Worm (Caenorhabditis elegans) whole organism, L3 larva: ENCODE results near the gene clc-5.

Source experiments
- R02D3.7 ChIP-seq: fragments of 150-350 bp; optimal IDR thresholded peaks from 2 replicates; lab custom pipeline; 2014; ENCODE audit warnings: missing biosample characterization, missing genetic modification characterization
- ZK546.5 ChIP-seq: sonication (generic microtip); optimal IDR thresholded peaks from 2 replicates; lab custom pipeline; 2017; ENCODE audit warnings: missing biosample characterization, missing genetic modification characterization
- aly-2 ChIP-seq: fragments of 150-350 bp; optimal IDR thresholded peaks from 2 replicates; lab custom pipeline; 2014; ENCODE audit warnings: missing biosample characterization, missing genetic modification characterization
- ceh-16 ChIP-seq: sonication (generic microtip); optimal IDR thresholded peaks from 2 replicates; lab custom pipeline; 2017; ENCODE audit warnings: missing biosample characterization, missing genetic modification characterization
- ceh-28 ChIP-seq: fragments of 150-350 bp; optimal IDR thresholded peaks from 2 replicates; lab custom pipeline; 2014; ENCODE audit warnings: missing biosample characterization, missing genetic modification reagents, missing genetic modification characterization
- ceh-82 ChIP-seq: fragments of 150-350 bp; optimal IDR thresholded peaks from 2 replicates; lab custom pipeline; 2014; ENCODE audit warnings: missing biosample characterization, missing genetic modification characterization
- daf-12 ChIP-seq: fragments of 150-350 bp; optimal IDR thresholded peaks from 2 replicates; lab custom pipeline; 2014; ENCODE audit warnings: missing biosample characterization, missing genetic modification reagents, missing genetic modification characterization
- elt-1 ChIP-seq: fragments of 150-350 bp; optimal IDR thresholded peaks from 2 replicates; lab custom pipeline; 2014; ENCODE audit warnings: missing biosample characterization, missing genetic modification characterization
- elt-2 ChIP-seq: sonication (generic microtip); optimal IDR thresholded peaks from 2 replicates; lab custom pipeline; 2016; ENCODE audit warnings: missing genetic modification reagents, mild to moderate bottlenecking, missing genetic modification characterization, missing compliant biosample characterization
- elt-3 ChIP-seq, 3 experiments: fragments of 150-350 bp in 1 of 3; sonication (generic microtip) in 2 of 3; optimal IDR thresholded peaks; 2 replicates in 2 of 3; 4 replicates in 1 of 3; lab custom pipeline; 2014 to 2017; ENCODE audit warnings: missing biosample characterization in 3 of 3, missing genetic modification characterization in 3 of 3
- eor-1 ChIP-seq, 2 experiments: fragments of 150-350 bp; optimal IDR thresholded peaks; 2 replicates each; lab custom pipeline; 2014 to 2018; ENCODE audit warnings: missing biosample characterization in 2 of 2, missing genetic modification characterization in 2 of 2
- fkh-10 ChIP-seq: sonication (generic microtip); optimal IDR thresholded peaks from 2 replicates; lab custom pipeline; 2017; ENCODE audit warnings: missing biosample characterization, missing genetic modification reagents, missing genetic modification characterization
- fkh-2 ChIP-seq: fragments of 150-350 bp; optimal IDR thresholded peaks from 2 replicates; lab custom pipeline; 2014; ENCODE audit warnings: missing biosample characterization, missing genetic modification reagents, missing genetic modification characterization
- fos-1 ChIP-seq: fragments of 150-350 bp; optimal IDR thresholded peaks from 2 replicates; lab custom pipeline; 2014; ENCODE audit warnings: missing biosample characterization, missing genetic modification characterization
- hmg-11 ChIP-seq: sonication (generic microtip); optimal IDR thresholded peaks from 2 replicates; lab custom pipeline; 2016; ENCODE audit warnings: missing genetic modification characterization, missing compliant biosample characterization
- lin-15B ChIP-seq: fragments of 150-350 bp; optimal IDR thresholded peaks from 2 replicates; lab custom pipeline; 2014; ENCODE audit warnings: missing biosample characterization, missing genetic modification characterization
- lin-39 ChIP-seq: fragments of 150-350 bp; optimal IDR thresholded peaks from 2 replicates; lab custom pipeline; 2018; ENCODE audit warnings: missing biosample characterization, missing genetic modification reagents, missing genetic modification characterization
- lsy-12 ChIP-seq: sonication (generic microtip); optimal IDR thresholded peaks from 2 replicates; lab custom pipeline; 2016; ENCODE audit warnings: mild to moderate bottlenecking, missing genetic modification characterization, missing compliant biosample characterization
- mdl-1 ChIP-seq: fragments of 150-350 bp; optimal IDR thresholded peaks from 2 replicates; lab custom pipeline; 2014; ENCODE audit warnings: missing biosample characterization, missing genetic modification characterization
- mml-1 ChIP-seq: fragments of 150-350 bp; sonication (generic microtip); optimal IDR thresholded peaks from 3 replicates; lab custom pipeline; 2014; ENCODE audit warnings: missing biosample characterization, missing genetic modification characterization
- nfya-1 ChIP-seq: sonication (generic microtip); optimal IDR thresholded peaks from 2 replicates; lab custom pipeline; 2017; ENCODE audit warnings: missing genetic modification characterization, mild to moderate bottlenecking, missing compliant biosample characterization, antibody characterized with exemption, moderate library complexity; ENCODE audit not compliant: insufficient read depth
- nhr-12 ChIP-seq: fragments of 150-350 bp; optimal IDR thresholded peaks from 2 replicates; lab custom pipeline; 2014; ENCODE audit warnings: missing biosample characterization, missing genetic modification characterization
- nhr-23 ChIP-seq: fragments of 150-350 bp; optimal IDR thresholded peaks from 2 replicates; lab custom pipeline; 2014; ENCODE audit warnings: missing biosample characterization, missing genetic modification reagents, missing genetic modification characterization
- nhr-28 ChIP-seq: fragments of 150-350 bp; optimal IDR thresholded peaks from 2 replicates; lab custom pipeline; 2014; ENCODE audit warnings: missing biosample characterization, missing genetic modification characterization
- nhr-43 ChIP-seq: sonication (generic microtip); optimal IDR thresholded peaks from 2 replicates; lab custom pipeline; 2016; ENCODE audit warnings: mild to moderate bottlenecking, missing genetic modification characterization, missing compliant biosample characterization; ENCODE audit not compliant: poor library complexity, severe bottlenecking
- nhr-76 ChIP-seq: fragments of 150-350 bp; sonication (generic microtip); optimal IDR thresholded peaks from 5 replicates; lab custom pipeline; 2014; ENCODE audit warnings: missing biosample characterization, missing genetic modification characterization
- nhr-77 ChIP-seq: fragments of 150-350 bp; optimal IDR thresholded peaks from 2 replicates; lab custom pipeline; 2014; ENCODE audit warnings: missing biosample characterization, missing genetic modification characterization
- pha-4 ChIP-seq: fragments of 150-350 bp; optimal IDR thresholded peaks from 2 replicates; lab custom pipeline; 2014; ENCODE audit warnings: missing biosample characterization, missing genetic modification reagents, missing genetic modification characterization
- sea-2 ChIP-seq: fragments of 150-350 bp; sonication (generic microtip); optimal IDR thresholded peaks from 4 replicates; lab custom pipeline; 2014; ENCODE audit warnings: missing biosample characterization, missing genetic modification reagents, missing genetic modification characterization
- tbx-2 ChIP-seq: sonication (generic microtip); optimal IDR thresholded peaks from 2 replicates; lab custom pipeline; 2016; ENCODE audit warnings: mild to moderate bottlenecking, missing genetic modification characterization, missing compliant biosample characterization
- unc-39 ChIP-seq: sonication (generic microtip); optimal IDR thresholded peaks from 4 replicates; lab custom pipeline; 2017; ENCODE audit warnings: missing biosample characterization, missing genetic modification characterization
- unc-62 ChIP-seq: fragments of 150-350 bp; sonication (generic microtip); optimal IDR thresholded peaks from 4 replicates; lab custom pipeline; 2014; ENCODE audit warnings: missing biosample characterization, missing genetic modification reagents, missing genetic modification characterization
- zag-1 ChIP-seq: fragments of 150-350 bp; optimal IDR thresholded peaks from 2 replicates; lab custom pipeline; 2014; ENCODE audit warnings: missing biosample characterization, missing genetic modification characterization
- ztf-11 ChIP-seq: fragments of 150-350 bp; optimal IDR thresholded peaks from 2 replicates; lab custom pipeline; 2014; ENCODE audit warnings: missing biosample characterization, missing genetic modification characterization
- ztf-4 ChIP-seq: fragments of 150-350 bp; optimal IDR thresholded peaks from 2 replicates; lab custom pipeline; 2014; ENCODE audit warnings: missing biosample characterization, missing genetic modification characterization

The clc-5 gene

ce11 chrX:7433269-7433668 lies at the start of gene clc-5:
TSS of gene clc-5 (plus strand) at chrX:7433569.
- TF ChIP-seq ceh-16: no peak
- no peak for TF ChIP-seq ztf-4
- no peak for TF ChIP-seq pha-4 (tag; lab: Kevin White, UChicago)
- TF ChIP-seq nfya-1 (tag; lab: Kevin White, UChicago): no peak
- TF ChIP-seq fkh-2: no peak
- TF ChIP-seq ZK546.5 (tag; lab: Kevin White, UChicago): no peak
- TF ChIP-seq zag-1: no peak
- no peak for TF ChIP-seq nhr-77 (tag; lab: Kevin White, UChicago)
- TF ChIP-seq, all 47 proteins: peak for 0

- no peak for TF ChIP-seq nhr-12 (tag; lab: Kevin White, UChicago)
- no peak for TF ChIP-seq elt-2 (tag; lab: Kevin White, UChicago)
- no peak for TF ChIP-seq unc-39 (tag; lab: Kevin White, UChicago)
- no peak for TF ChIP-seq R02D3.7 (tag; lab: Kevin White, UChicago)
- TF ChIP-seq eor-1 (tag; optimal IDR thresholded peaks at IDR 0.05; lab: Kevin White, UChicago): no peak
- no peak for TF ChIP-seq sea-2
- TF ChIP-seq mdl-1 (tag; lab: Kevin White, UChicago): no peak
- TF ChIP-seq hmg-11: no peak
- no peak for TF ChIP-seq fkh-10
- no peak for TF ChIP-seq unc-62 (GFP tag; lab: Kevin White, UChicago)
- TF ChIP-seq nhr-43 (tag; lab: Kevin White, UChicago): no peak
- TF ChIP-seq nfya-1 (tag; lab: Kevin White, UChicago): no peak
- TF ChIP-seq lsy-12 (tag; lab: Kevin White, UChicago): no peak
Observed at ce11 chrX:7390270-7390669, 43.1 kb upstream of the clc-5 start, which contains the start of gene C10A4.6. TSS of gene C10A4.6 (plus strand) at chrX:7390570.

- no peak for TF ChIP-seq lin-39 (tag; lab: Kevin White, UChicago)
- no peak for TF ChIP-seq lin-15B (tag; lab: Kevin White, UChicago)
- no peak for TF ChIP-seq tbx-2
- no peak for TF ChIP-seq nhr-23
- TF ChIP-seq nhr-77 (tag; lab: Kevin White, UChicago): no peak
- no peak for TF ChIP-seq aly-2
- TF ChIP-seq ceh-82 (tag; lab: Kevin White, UChicago): no peak
- TF ChIP-seq nhr-28: no peak
- no peak for TF ChIP-seq unc-39 (tag; lab: Kevin White, UChicago)
- no peak for TF ChIP-seq hmg-11
- TF ChIP-seq ceh-28 (tag; lab: Kevin White, UChicago): no peak
- no peak for TF ChIP-seq elt-1 (tag; lab: Kevin White, UChicago)
- no peak for TF ChIP-seq elt-3 (tag; optimal IDR thresholded peaks at IDR 0.05; lab: Kevin White, UChicago)
- no peak for TF ChIP-seq daf-12 (tag; lab: Kevin White, UChicago)
- no peak for TF ChIP-seq ztf-11
- TF ChIP-seq mml-1 (tag; lab: Kevin White, UChicago): no peak
- no peak for TF ChIP-seq fos-1 (tag; lab: Kevin White, UChicago)
- no peak for TF ChIP-seq nhr-76 (tag; lab: Kevin White, UChicago)
- TF ChIP-seq, all 47 proteins: peak for 0
Observed at ce11 chrX:7393167-7393566, 40.2 kb upstream of the clc-5 start, which contains the start of gene gad-2. TSS of gene gad-2 (plus strand) at chrX:7393467.

ce11 chrX:7397935-7398334 lies 35.4 kb upstream of the clc-5 start, which contains the start of gene C10A4.13:
TSS of gene C10A4.13 (minus strand) at chrX:7398035.
- TF ChIP-seq unc-62 (GFP tag; lab: Kevin White, UChicago): no peak

- TF ChIP-seq tbx-2: no peak
Observed at ce11 chrX:7398584-7398983, 34.8 kb upstream of the clc-5 start, which contains the start of gene C10A4.10. TSS of gene C10A4.10 (plus strand) at chrX:7398884.
